Fruit fly (Drosophila melanogaster): ENCODE results near the gene CG2233.

CG2233 gene

dm6 chrX:8049292-8049691 lies 12.0 kb upstream of the CG2233 start:
- TF ChIP-seq CG11398 (GFP tag; optimal IDR thresholded peaks at IDR 0.05) (no peak), CG1832 (GFP tag; optimal IDR thresholded peaks at IDR 0.05) (peak; percentile 56), Fer1 (GFP tag; optimal IDR thresholded peaks at IDR 0.05) (no peak), sens (GFP tag) (peak; percentile 41), Trl (optimal IDR thresholded peaks at IDR 0.05) (peak in 1 of 2 experiments; percentile 18), Trl (GFP tag; optimal IDR thresholded peaks at IDR 0.05) (no peak), repo (GFP tag; optimal IDR thresholded peaks at IDR 0.05) (no peak), cg (GFP tag; optimal IDR thresholded peaks at IDR 0.05) (peak; percentile 21), CG17361 (GFP tag; IDR thresholded peaks at IDR 0.05) (no peak), CG10321 (GFP tag; IDR thresholded peaks at IDR 0.05) (peak; percentile 64), CG11723 (GFP tag; optimal IDR thresholded peaks at IDR 0.05) (no peak), CG11247 (GFP tag; IDR thresholded peaks at IDR 0.05) (no peak), sqz (GFP tag; optimal IDR thresholded peaks at IDR 0.05) (peak; percentile 39), phol (tag; optimal IDR thresholded peaks at IDR 0.05) (no peak), CG1792 (GFP tag; optimal IDR thresholded peaks at IDR 0.05) (no peak), D19A (tag; optimal IDR thresholded peaks at IDR 0.05) (peak; percentile 52), gro (GFP tag; optimal IDR thresholded peaks at IDR 0.05) (no peak), CG15073 (GFP tag; optimal IDR thresholded peaks at IDR 0.05) (no peak), tap (tag; optimal IDR thresholded peaks at IDR 0.05) (no peak), gt (GFP tag; IDR thresholded peaks at IDR 0.05) (no peak), kni (GFP tag; optimal IDR thresholded peaks at IDR 0.05) (no peak)

- TF ChIP-seq mam (GFP tag; optimal IDR thresholded peaks at IDR 0.05) (no peak), pfk (GFP tag; optimal IDR thresholded peaks at IDR 0.05) (peak; percentile 76)
These were observed 9.2 kb upstream of the CG2233 start for dm6 chrX:8046520-8046919.

dm6 chrX:8038934-8039333 lies 1.6 kb upstream of the CG2233 start:
- no peak for TF ChIP-seq lab (GFP tag; optimal IDR thresholded peaks at IDR 0.05)
- TF ChIP-seq ac (GFP tag; optimal IDR thresholded peaks at IDR 0.05): peak; percentile 33
- no peak for TF ChIP-seq CG2120 (GFP tag; optimal IDR thresholded peaks at IDR 0.05)
- no peak for TF ChIP-seq CG9215 (GFP tag; IDR thresholded peaks at IDR 0.05)
- peak; percentile 17 for TF ChIP-seq sqz (GFP tag; optimal IDR thresholded peaks at IDR 0.05)
- no peak for TF ChIP-seq CG5953 (GFP tag; IDR thresholded peaks at IDR 0.05)
- TF ChIP-seq sna (GFP tag; IDR thresholded peaks at IDR 0.05; ENCODE audit: partially characterized antibody): no peak
- peak; percentile 37; the same call in 1 of the 2 replicates for TF ChIP-seq CG17328 (GFP tag; IDR thresholded peaks at IDR 0.05)
- TF ChIP-seq CG2199 (GFP tag; IDR thresholded peaks at IDR 0.05): peak; percentile 82; the same call in 2 of the 3 replicates
- no peak for TF ChIP-seq fd3F (GFP tag; optimal IDR thresholded peaks at IDR 0.05)
- peak; percentile 44 for TF ChIP-seq zf30C (GFP tag; optimal IDR thresholded peaks at IDR 0.05)
- TF ChIP-seq ems (GFP tag; optimal IDR thresholded peaks at IDR 0.05): no peak
- TF ChIP-seq slp2 (GFP tag; optimal IDR thresholded peaks at IDR 0.05): no peak
- TF ChIP-seq TFAM (GFP tag; optimal IDR thresholded peaks at IDR 0.05): no peak
- TF ChIP-seq Pdp1 (GFP tag; optimal IDR thresholded peaks at IDR 0.05): no peak
- no peak for TF ChIP-seq CG4707 (GFP tag; optimal IDR thresholded peaks at IDR 0.05)
- TF ChIP-seq so (GFP tag; IDR thresholded peaks at IDR 0.05): no peak
- TF ChIP-seq CG6791 (GFP tag; IDR thresholded peaks at IDR 0.05; ENCODE audit: partially characterized antibody): no peak
- TF ChIP-seq maf-S (GFP tag; optimal IDR thresholded peaks at IDR 0.05): no peak
- TF ChIP-seq zfh2 (GFP tag; optimal IDR thresholded peaks at IDR 0.05): no peak
- no peak for TF ChIP-seq B-H2 (GFP tag; optimal IDR thresholded peaks at IDR 0.05)
- TF ChIP-seq ara (GFP tag; IDR thresholded peaks at IDR 0.05): no peak
- TF ChIP-seq CG15601 (tag; optimal IDR thresholded peaks at IDR 0.05): no peak
- TF ChIP-seq CG18476 (GFP tag; optimal IDR thresholded peaks at IDR 0.05): no peak
- no peak for TF ChIP-seq CG2678 (tag; optimal IDR thresholded peaks at IDR 0.05)
- TF ChIP-seq MBD-R2 (GFP tag; IDR thresholded peaks at IDR 0.05): no peak
- TF ChIP-seq dati (GFP tag; IDR thresholded peaks at IDR 0.05): no peak
- no peak for TF ChIP-seq cad (GFP tag; optimal IDR thresholded peaks at IDR 0.05)
- TF ChIP-seq sd (tag; optimal IDR thresholded peaks at IDR 0.05): no peak

All from whole organism, embryonic.